Worm (Caenorhabditis elegans) whole organism, L4 larva: ENCODE data around the gene hum-4.
A peak's percentile ranks its signal among the peaks of the same experiment; 100 is the strongest.

Source experiments
- F10B5.3 ChIP-seq: sonication (generic microtip); optimal IDR thresholded peaks from 2 replicates; lab custom pipeline; 2016; ENCODE audit warnings: mild to moderate bottlenecking, missing genetic modification characterization, missing compliant biosample characterization
- F26F4.8 ChIP-seq: fragments of 200-800 bp; sonication (Bioruptor generic); conservative IDR thresholded peaks from 2 replicates; pipeline ENCODE4 v1.3.6; 2022; ENCODE audit warnings: missing genetic modification characterization, missing compliant biosample characterization
- F44E2.7 ChIP-seq: fragments of 200-800 bp; sonication (Bioruptor generic); IDR thresholded peaks from 2 replicates; pipeline ENCODE4 v2.1.2; 2022; ENCODE audit warnings: missing genetic modification characterization, missing compliant biosample characterization
- R02D3.7 ChIP-seq: fragments of 150-350 bp; sonication (generic microtip); optimal IDR thresholded peaks from 3 replicates; lab custom pipeline; 2014; ENCODE audit warnings: missing biosample characterization, missing genetic modification characterization
- Y105C5A.15 ChIP-seq: fragments of 200-800 bp; sonication (Bioruptor generic); IDR thresholded peaks from 2 replicates; pipeline ENCODE4 v1.3.6; 2022; ENCODE audit warnings: missing genetic modification characterization, missing compliant biosample characterization
- Y48G9A.11 ChIP-seq: fragments of 200-800 bp; sonication (Bioruptor generic); IDR thresholded peaks from 2 replicates; pipeline ENCODE4 v1.3.6; 2022; ENCODE audit warnings: missing genetic modification reagents, missing genetic modification characterization, missing compliant biosample characterization
- Y5F2A.4 ChIP-seq: fragments of 200-800 bp; sonication (Bioruptor generic); optimal IDR thresholded peaks from 2 replicates; lab custom pipeline; 2018; ENCODE audit warnings: mild to moderate bottlenecking, missing genetic modification characterization, missing compliant biosample characterization
- aha-1 ChIP-seq: fragments of 150-350 bp; peaks from one replicate; lab custom pipeline; 2014; ENCODE audit warnings: missing biosample characterization, missing genetic modification characterization
- aly-2 ChIP-seq: sonication (generic microtip); optimal IDR thresholded peaks from 2 replicates; lab custom pipeline; 2018; ENCODE audit warnings: missing biosample characterization, missing genetic modification characterization
- attf-4 ChIP-seq: sonication (generic microtip); optimal IDR thresholded peaks from 3 replicates; lab custom pipeline; 2017; ENCODE audit warnings: missing biosample characterization, missing genetic modification characterization
- ceh-20 ChIP-seq: fragments of 200-800 bp; sonication (Bioruptor generic); IDR thresholded peaks from 2 replicates; pipeline ENCODE4 v1.3.6; 2022; ENCODE audit warnings: missing genetic modification reagents, missing genetic modification characterization, missing compliant biosample characterization
- daf-16 ChIP-seq, 3 experiments: sonication (generic microtip); optimal IDR thresholded peaks; 2 replicates each; lab custom pipeline; 2016 to 2017; ENCODE audit warnings: missing genetic modification characterization in 3 of 3, missing genetic modification reagents in 3 of 3, mild to moderate bottlenecking in 2 of 3, missing compliant biosample characterization in 2 of 3, missing biosample characterization in 1 of 3, moderate library complexity in 1 of 3
- dmd-6 ChIP-seq: fragments of 200-800 bp; sonication (Bioruptor generic); IDR thresholded peaks from 2 replicates; pipeline ENCODE4 v1.3.6; 2022; ENCODE audit warnings: missing genetic modification reagents, missing genetic modification characterization, missing compliant biosample characterization
- dmd-8 ChIP-seq: fragments of 200-800 bp; sonication (Bioruptor generic); IDR thresholded peaks from 2 replicates; pipeline ENCODE4 v1.3.6; 2022; ENCODE audit warnings: missing genetic modification characterization, missing compliant biosample characterization
- duxl-1 ChIP-seq: sonication (generic microtip); optimal IDR thresholded peaks from 2 replicates; lab custom pipeline; 2016; ENCODE audit warnings: mild to moderate bottlenecking, missing genetic modification characterization, moderate library complexity, missing compliant biosample characterization; ENCODE audit not compliant: poor library complexity
- egl-27 ChIP-seq: sonication (generic microtip); optimal IDR thresholded peaks from 3 replicates; lab custom pipeline; 2017; ENCODE audit warnings: missing biosample characterization, missing genetic modification reagents, missing genetic modification characterization
- egl-43 ChIP-seq: fragments of 200-800 bp; sonication (Bioruptor generic); IDR thresholded peaks from 2 replicates; pipeline ENCODE4 v1.3.6; 2022; ENCODE audit warnings: missing genetic modification reagents, missing genetic modification characterization, missing compliant biosample characterization
- fkh-10 ChIP-seq: fragments of 150-350 bp; optimal IDR thresholded peaks from 2 replicates; lab custom pipeline; 2014; ENCODE audit warnings: missing biosample characterization, missing genetic modification reagents, missing genetic modification characterization
- fos-1 ChIP-seq: fragments of 150-350 bp; optimal IDR thresholded peaks from 2 replicates; lab custom pipeline; 2014; ENCODE audit warnings: missing biosample characterization, missing genetic modification characterization
- hlh-11 ChIP-seq: fragments of 200-800 bp; sonication (Bioruptor generic); optimal IDR thresholded peaks from 2 replicates; lab custom pipeline; 2018; ENCODE audit warnings: mild to moderate bottlenecking, missing genetic modification characterization, missing compliant biosample characterization
- hlh-30 ChIP-seq: sonication (generic microtip); optimal IDR thresholded peaks from 2 replicates; lab custom pipeline; 2017; ENCODE audit warnings: antibody characterized with exemption, mild to moderate bottlenecking, missing genetic modification characterization, missing compliant biosample characterization; ENCODE audit not compliant: insufficient read depth
- lin-29 ChIP-seq: fragments of 200-800 bp; sonication (Bioruptor generic); IDR thresholded peaks from 2 replicates; pipeline ENCODE4 v1.3.6; 2022; ENCODE audit warnings: missing genetic modification reagents, missing genetic modification characterization, missing compliant biosample characterization
- lin-38 ChIP-seq: fragments of 200-800 bp; sonication (Bioruptor generic); IDR thresholded peaks from 2 replicates; pipeline ENCODE4 v1.3.6; 2022; ENCODE audit warnings: missing genetic modification reagents, missing genetic modification characterization, missing compliant biosample characterization
- lsy-2 ChIP-seq, 2 experiments: fragments of 150-350 bp in 1 of 2; sonication (generic microtip) in 1 of 2; optimal IDR thresholded peaks; 2 replicates each; lab custom pipeline; 2014 to 2017; ENCODE audit warnings: missing biosample characterization in 2 of 2, missing genetic modification characterization in 2 of 2
- madf-5 ChIP-seq, 2 experiments: fragments of 200-800 bp; sonication (Bioruptor generic); IDR thresholded peaks; 2 replicates each; pipeline ENCODE4 v1.3.6; 2022; ENCODE audit warnings: missing compliant biosample characterization in 2 of 2, missing genetic modification characterization in 2 of 2
- madf-9 ChIP-seq: fragments of 200-800 bp; sonication (Bioruptor generic); conservative IDR thresholded peaks from 2 replicates; pipeline ENCODE4 v1.3.6; 2022; ENCODE audit warnings: missing genetic modification reagents, missing genetic modification characterization, missing compliant biosample characterization
- mdl-1 ChIP-seq, 2 experiments: fragments of 150-350 bp in 1 of 2; sonication (generic microtip) in 1 of 2; optimal IDR thresholded peaks; 2 replicates each; lab custom pipeline; 2014 to 2017; ENCODE audit warnings: missing biosample characterization in 2 of 2, missing genetic modification characterization in 2 of 2
- mdt-29 ChIP-seq: fragments of 200-800 bp; sonication (Bioruptor generic); IDR thresholded peaks from 2 replicates; pipeline ENCODE4 v1.3.6; 2022; ENCODE audit warnings: missing genetic modification reagents, missing genetic modification characterization, missing compliant biosample characterization
- mep-1 ChIP-seq: fragments of 150-350 bp; sonication (generic microtip); optimal IDR thresholded peaks from 3 replicates; lab custom pipeline; 2014; ENCODE audit warnings: missing biosample characterization, missing genetic modification characterization
- mxl-3 ChIP-seq: fragments of 200-800 bp; sonication (Bioruptor generic); optimal IDR thresholded peaks from 2 replicates; lab custom pipeline; 2018; ENCODE audit warnings: mild to moderate bottlenecking, missing genetic modification characterization, missing compliant biosample characterization
- nhr-102 ChIP-seq: sonication (generic microtip); optimal IDR thresholded peaks from 2 replicates; lab custom pipeline; 2016; ENCODE audit warnings: mild to moderate bottlenecking, missing genetic modification characterization, moderate library complexity, missing compliant biosample characterization
- nhr-11 ChIP-seq: fragments of 150-350 bp; optimal IDR thresholded peaks from 2 replicates; lab custom pipeline; 2014; ENCODE audit warnings: missing biosample characterization, missing genetic modification characterization
- nhr-28 ChIP-seq: fragments of 150-350 bp; optimal IDR thresholded peaks from 2 replicates; lab custom pipeline; 2014; ENCODE audit warnings: missing biosample characterization, missing genetic modification characterization
- nhr-41 ChIP-seq: fragments of 200-800 bp; sonication (Bioruptor generic); IDR thresholded peaks from 2 replicates; pipeline ENCODE4 v1.3.6; 2022; ENCODE audit warnings: missing genetic modification reagents, missing genetic modification characterization, missing compliant biosample characterization
- nhr-48 ChIP-seq: sonication (generic microtip); optimal IDR thresholded peaks from 2 replicates; lab custom pipeline; 2016; ENCODE audit warnings: mild to moderate bottlenecking, missing genetic modification characterization, missing compliant biosample characterization
- nhr-6 ChIP-seq: fragments of 150-350 bp; optimal IDR thresholded peaks from 2 replicates; lab custom pipeline; 2014; ENCODE audit warnings: missing biosample characterization, missing genetic modification characterization
- nhr-77 ChIP-seq: fragments of 150-350 bp; optimal IDR thresholded peaks from 2 replicates; lab custom pipeline; 2014; ENCODE audit warnings: missing biosample characterization, missing genetic modification characterization
- pha-4 ChIP-seq, 2 experiments: fragments of 150-350 bp in 1 of 2; fragments of 200-800 bp in 1 of 2; sonication (Bioruptor generic) in 1 of 2; IDR thresholded peaks in 1 of 2; optimal IDR thresholded peaks in 1 of 2; 2 replicates each; pipeline versions ENCODE4 v1.3.6 to Lab custom; 2014 to 2022; ENCODE audit warnings: missing genetic modification characterization in 2 of 2, missing genetic modification reagents in 2 of 2, missing biosample characterization in 1 of 2, missing compliant biosample characterization in 1 of 2
- php-3 ChIP-seq: fragments of 200-800 bp; sonication (Bioruptor generic); IDR thresholded peaks from 2 replicates; pipeline ENCODE4 v1.3.6; 2022; ENCODE audit warnings: missing genetic modification reagents, missing genetic modification characterization, missing compliant biosample characterization
- pqm-1 ChIP-seq: sonication (generic microtip); optimal IDR thresholded peaks from 2 replicates; lab custom pipeline; 2017; ENCODE audit warnings: missing biosample characterization, missing genetic modification characterization
- rbr-2 ChIP-seq: sonication (generic microtip); optimal IDR thresholded peaks from 2 replicates; lab custom pipeline; 2016; ENCODE audit warnings: missing genotype, missing genetic modification characterization, missing compliant biosample characterization
- sdz-12 ChIP-seq: fragments of 200-800 bp; sonication (Bioruptor generic); optimal IDR thresholded peaks from 2 replicates; lab custom pipeline; 2018; ENCODE audit warnings: mild to moderate bottlenecking, missing genetic modification characterization, missing compliant biosample characterization
- set-16 ChIP-seq: fragments of 200-800 bp; sonication (Bioruptor generic); IDR thresholded peaks from 2 replicates; pipeline ENCODE4 v1.3.6; 2022; ENCODE audit warnings: missing genetic modification reagents, missing genetic modification characterization, missing compliant biosample characterization
- snpc-4 ChIP-seq: fragments of 150-350 bp; optimal IDR thresholded peaks from 2 replicates; lab custom pipeline; 2014; ENCODE audit warnings: missing biosample characterization, missing genetic modification characterization
- spr-1 ChIP-seq: sonication (generic microtip); optimal IDR thresholded peaks from 2 replicates; lab custom pipeline; 2016; ENCODE audit warnings: mild to moderate bottlenecking, missing genetic modification characterization, missing compliant biosample characterization
- tra-1 ChIP-seq: fragments of 200-800 bp; sonication (Bioruptor generic); IDR thresholded peaks from 2 replicates; pipeline ENCODE4 v1.3.6; 2022; ENCODE audit warnings: missing genetic modification reagents, missing genetic modification characterization, missing compliant biosample characterization
- unc-62 ChIP-seq, 3 experiments: fragments of 150-350 bp in 1 of 3; sonication (generic microtip); optimal IDR thresholded peaks in 2 of 3; peaks in 1 of 3; 1 replicate in 1 of 3; 2 replicates in 2 of 3; lab custom pipeline; 2014 to 2017; ENCODE audit warnings: missing biosample characterization in 3 of 3, missing genetic modification characterization in 3 of 3, missing genetic modification reagents in 3 of 3, missing genotype in 1 of 3
- zag-1 ChIP-seq: fragments of 150-350 bp; optimal IDR thresholded peaks from 2 replicates; lab custom pipeline; 2014; ENCODE audit warnings: missing biosample characterization, missing genetic modification characterization
- zfp-3 ChIP-seq: fragments of 200-800 bp; sonication (Bioruptor generic); conservative IDR thresholded peaks from 2 replicates; pipeline ENCODE4 v1.3.6; 2022; ENCODE audit warnings: missing genetic modification reagents, missing genetic modification characterization, missing compliant biosample characterization
- ztf-7 ChIP-seq: fragments of 150-350 bp; optimal IDR thresholded peaks from 2 replicates; lab custom pipeline; 2014; ENCODE audit warnings: missing biosample characterization, missing genetic modification characterization

hum-4 gene

DNA sequence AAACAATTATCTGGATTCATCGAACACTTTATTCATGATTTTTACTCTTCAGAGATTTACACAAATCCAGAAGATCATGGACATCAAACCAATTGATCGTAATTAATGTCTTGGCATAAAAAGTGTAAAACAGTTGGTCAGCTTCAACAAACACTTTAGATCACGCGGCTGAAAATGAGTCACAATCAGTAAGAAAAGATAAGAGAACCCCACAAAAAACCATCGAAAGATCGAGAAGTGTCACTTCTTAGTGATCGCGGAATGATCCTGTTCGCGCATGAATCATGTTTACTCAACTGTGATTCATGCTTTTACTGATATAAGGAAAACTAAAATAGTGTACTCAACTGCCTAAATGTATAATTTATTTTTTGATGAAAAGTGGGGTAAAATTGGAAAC is 23.9 kb downstream of the hum-4 start:
- no peak for TF ChIP-seq F26F4.8
- TF ChIP-seq mxl-3, result peak; percentile 8
- peak; percentile 14 for TF ChIP-seq nhr-28
- TF ChIP-seq nhr-6 (tag; lab: Kevin White, UChicago), result no peak
- peak in 1 of 2 experiments; percentile 39 for TF ChIP-seq lsy-2 (tag; optimal IDR thresholded peaks at IDR 0.05; lab: Kevin White, UChicago)
- TF ChIP-seq lin-29, result no peak
- no peak for TF ChIP-seq madf-5 (GFP tag; IDR thresholded peaks at IDR 0.05; lab: Robert Waterston, UW)
- TF ChIP-seq set-16 (GFP tag; lab: Robert Waterston, UW), result no peak
- TF ChIP-seq aha-1 (tag; lab: Kevin White, UChicago), result peak; percentile 95
- peak; percentile 29 for TF ChIP-seq sdz-12
- TF ChIP-seq nhr-41 (GFP tag; lab: Robert Waterston, UW), result no peak
- peak; percentile 85 for TF ChIP-seq hlh-11
- TF ChIP-seq pha-4 (GFP tag; IDR thresholded peaks at IDR 0.05; lab: Robert Waterston, UW), result peak; percentile 28; the same call in 1 of the 2 replicates
- TF ChIP-seq pha-4 (tag; optimal IDR thresholded peaks at IDR 0.05; lab: Kevin White, UChicago), result peak; percentile 50
- peak; percentile 59 for TF ChIP-seq nhr-77 (tag; lab: Kevin White, UChicago)
- no peak for TF ChIP-seq aly-2
- peak; percentile 47; the same call in 1 of the 2 replicates for TF ChIP-seq mdt-29 (GFP tag; lab: Robert Waterston, UW)
- TF ChIP-seq mep-1, result no peak
- no peak for TF ChIP-seq rbr-2 (tag; lab: Kevin White, UChicago)
- TF ChIP-seq Y105C5A.15 (GFP tag; lab: Robert Waterston, UW), result no peak
- peak; percentile 20 for TF ChIP-seq nhr-48 (tag; lab: Kevin White, UChicago)
- peak; percentile 37; the same call in 1 of the 2 replicates for TF ChIP-seq tra-1 (GFP tag; lab: Robert Waterston, UW)
- no peak for TF ChIP-seq php-3 (GFP tag; lab: Robert Waterston, UW)
- TF ChIP-seq pqm-1, result no peak
- no peak for TF ChIP-seq dmd-8 (GFP tag; lab: Robert Waterston, UW)
- peak; percentile 60 for TF ChIP-seq dmd-6 (GFP tag; lab: Robert Waterston, UW)
- TF ChIP-seq F44E2.7 (GFP tag; lab: Robert Waterston, UW), result no peak
- TF ChIP-seq spr-1 (tag; lab: Kevin White, UChicago), result no peak
- no peak for TF ChIP-seq egl-27 (tag; lab: Kevin White, UChicago)
- no peak for TF ChIP-seq snpc-4 (tag; lab: Kevin White, UChicago)
- TF ChIP-seq ceh-20 (GFP tag; lab: Robert Waterston, UW), result peak; percentile 41; the same call in 1 of the 2 replicates
- peak in 1 of 2 experiments; percentile 12 for TF ChIP-seq mdl-1 (tag; optimal IDR thresholded peaks at IDR 0.05; lab: Kevin White, UChicago)
- TF ChIP-seq madf-9 (GFP tag; lab: Robert Waterston, UW), result no peak
- peak; percentile 75 for TF ChIP-seq hlh-30 (tag; lab: Kevin White, UChicago)
- TF ChIP-seq unc-62 (GFP tag; optimal IDR thresholded peaks at IDR 0.05 in 1 of 2; lab: Kevin White, UChicago), result no peak
- TF ChIP-seq unc-62 (tag; optimal IDR thresholded peaks at IDR 0.05; lab: Kevin White, UChicago), result no peak
- TF ChIP-seq R02D3.7 (tag; lab: Kevin White, UChicago), result no peak
- no peak for TF ChIP-seq fkh-10 (GFP tag; lab: Kevin White, UChicago)
- no peak for TF ChIP-seq zag-1 (tag; lab: Kevin White, UChicago)
- no peak for TF ChIP-seq attf-4 (tag; lab: Kevin White, UChicago)
- TF ChIP-seq lin-38 (GFP tag; lab: Robert Waterston, UW), result 0 out of 2 replicates have a peak, but pooled peaks have one; percentile 12
- no peak for TF ChIP-seq duxl-1 (tag; lab: Kevin White, UChicago)
- TF ChIP-seq Y48G9A.11, result no peak
- peak in 1 of 2 experiments; percentile 87 for TF ChIP-seq daf-16 (GFP tag; optimal IDR thresholded peaks at IDR 0.05; lab: Kevin White, UChicago)
- peak; percentile 64 for TF ChIP-seq daf-16 (tag; optimal IDR thresholded peaks at IDR 0.05; lab: Kevin White, UChicago)
- TF ChIP-seq fos-1 (tag; lab: Kevin White, UChicago), result no peak
- TF ChIP-seq Y5F2A.4 (GFP tag; lab: Kevin White, UChicago), result no peak
- TF ChIP-seq ztf-7, result no peak
- TF ChIP-seq egl-43 (GFP tag; lab: Robert Waterston, UW), result no peak
- peak; percentile 47 for TF ChIP-seq nhr-11 (tag; lab: Kevin White, UChicago)
- TF ChIP-seq F10B5.3 (tag; lab: Kevin White, UChicago), result no peak
- TF ChIP-seq zfp-3, result no peak
- peak; percentile 32 for TF ChIP-seq nhr-102 (tag; lab: Kevin White, UChicago)
